Fruit fly (Drosophila melanogaster): ENCODE data around the gene CG17127.

CG17127 gene

dm6 chr2L:10770568-10770967 lies at the start of gene CG17127:
Gene CG17127, plus strand, starts transcription at chr2L:10770868.
- TF ChIP-seq Hr83 (GFP tag; optimal IDR thresholded peaks at IDR 0.05; ENCODE audit: poor library complexity, severe bottlenecking): no peak
- no peak for TF ChIP-seq Myc (optimal IDR thresholded peaks at IDR 0.05)
- no peak for TF ChIP-seq h (GFP tag; optimal IDR thresholded peaks at IDR 0.05)
- no peak for TF ChIP-seq Mio (GFP tag; optimal IDR thresholded peaks at IDR 0.05)
- no peak for TF ChIP-seq rgr (GFP tag; optimal IDR thresholded peaks at IDR 0.05)
- no peak for TF ChIP-seq jim (GFP tag; optimal IDR thresholded peaks at IDR 0.05)
- TF ChIP-seq dl (GFP tag; optimal IDR thresholded peaks at IDR 0.05; ENCODE audit: insufficient read depth in 1 of 2, partially characterized antibody in 2 of 2): no peak
- TF ChIP-seq N (GFP tag; optimal IDR thresholded peaks at IDR 0.05): no peak

- TF ChIP-seq br (GFP tag; optimal IDR thresholded peaks at IDR 0.05): no peak
Observed at dm6 chr2L:10721535-10721934, 49.1 kb upstream of the CG17127 start.

- TF ChIP-seq GATAd (GFP tag; optimal IDR thresholded peaks at IDR 0.05): no peak
- TF ChIP-seq N (GFP tag; optimal IDR thresholded peaks at IDR 0.05): no peak
- no peak for TF ChIP-seq CG32264 (GFP tag; optimal IDR thresholded peaks at IDR 0.05)
- TF ChIP-seq lola (GFP tag; optimal IDR thresholded peaks at IDR 0.05): no peak
- TF ChIP-seq Jra (GFP tag; optimal IDR thresholded peaks at IDR 0.05): no peak
- TF ChIP-seq Abd-B (GFP tag; optimal IDR thresholded peaks at IDR 0.05): no peak
- TF ChIP-seq sage (GFP tag; optimal IDR thresholded peaks at IDR 0.05): no peak
- TF ChIP-seq foxo (GFP tag; optimal IDR thresholded peaks at IDR 0.05): no peak
- no peak for TF ChIP-seq dmrt93B (GFP tag; optimal IDR thresholded peaks at IDR 0.05)
- TF ChIP-seq rgr (GFP tag; optimal IDR thresholded peaks at IDR 0.05): no peak
- TF ChIP-seq Sp1 (GFP tag; optimal IDR thresholded peaks at IDR 0.05): no peak
- TF ChIP-seq Hr78 (GFP tag; optimal IDR thresholded peaks at IDR 0.05): no peak
- no peak for TF ChIP-seq brk (GFP tag; optimal IDR thresholded peaks at IDR 0.05)
- TF ChIP-seq Mio (GFP tag; optimal IDR thresholded peaks at IDR 0.05): no peak
- TF ChIP-seq tai (GFP tag; optimal IDR thresholded peaks at IDR 0.05): no peak
- TF ChIP-seq CG9705 (GFP tag; optimal IDR thresholded peaks at IDR 0.05): no peak
- no peak for TF ChIP-seq usp (GFP tag; optimal IDR thresholded peaks at IDR 0.05)
- no peak for TF ChIP-seq Myc (optimal IDR thresholded peaks at IDR 0.05)
- no peak for TF ChIP-seq woc (GFP tag; optimal IDR thresholded peaks at IDR 0.05)
- no peak for TF ChIP-seq jim (GFP tag; optimal IDR thresholded peaks at IDR 0.05)
Observed at dm6 chr2L:10723903-10724302, 46.8 kb upstream of the CG17127 start, which contains the start of gene CG6431. Gene CG6431, plus strand, starts transcription at chr2L:10724203.

- TF ChIP-seq fru (GFP tag; optimal IDR thresholded peaks at IDR 0.05) (no peak), sage (GFP tag; optimal IDR thresholded peaks at IDR 0.05) (peak; percentile 50)
Observed at dm6 chr2L:10728751-10729150, 41.9 kb upstream of the CG17127 start, which contains the start of gene CG6443. Gene CG6443, plus strand, starts transcription at chr2L:10728978.

- no peak for TF ChIP-seq rgr (GFP tag; optimal IDR thresholded peaks at IDR 0.05)
- no peak for TF ChIP-seq dmrt93B (GFP tag; optimal IDR thresholded peaks at IDR 0.05)
- no peak for TF ChIP-seq CG32264 (GFP tag; optimal IDR thresholded peaks at IDR 0.05)
- no peak for TF ChIP-seq jim (GFP tag; optimal IDR thresholded peaks at IDR 0.05)
- TF ChIP-seq fru (GFP tag; optimal IDR thresholded peaks at IDR 0.05): no peak
- no peak for TF ChIP-seq Mio (GFP tag; optimal IDR thresholded peaks at IDR 0.05)
- TF ChIP-seq lola (GFP tag; optimal IDR thresholded peaks at IDR 0.05): no peak
- no peak for TF ChIP-seq GATAd (GFP tag; optimal IDR thresholded peaks at IDR 0.05)
- TF ChIP-seq Jra (GFP tag; optimal IDR thresholded peaks at IDR 0.05): no peak
- no peak for TF ChIP-seq foxo (GFP tag; optimal IDR thresholded peaks at IDR 0.05)
- TF ChIP-seq CrebA (GFP tag; optimal IDR thresholded peaks at IDR 0.05; ENCODE audit: borderline replicate concordance): no peak
- no peak for TF ChIP-seq Hr78 (GFP tag; optimal IDR thresholded peaks at IDR 0.05)
Observed at dm6 chr2L:10729955-10730354, 40.7 kb upstream of the CG17127 start, which contains the start of gene CG17118. Gene CG17118, plus strand, starts transcription at chr2L:10730255.

- TF ChIP-seq fru (GFP tag; optimal IDR thresholded peaks at IDR 0.05): peak; percentile 32
- no peak for TF ChIP-seq lola (GFP tag; optimal IDR thresholded peaks at IDR 0.05)
- TF ChIP-seq Hr78 (GFP tag; optimal IDR thresholded peaks at IDR 0.05): no peak
- TF ChIP-seq GATAd (GFP tag; optimal IDR thresholded peaks at IDR 0.05): peak; percentile 15
- TF ChIP-seq sv (GFP tag; optimal IDR thresholded peaks at IDR 0.05): no peak
- TF ChIP-seq OdsH (GFP tag; optimal IDR thresholded peaks at IDR 0.05): peak; percentile 37
- no peak for TF ChIP-seq N (GFP tag; optimal IDR thresholded peaks at IDR 0.05)
- no peak for TF ChIP-seq Dfd (GFP tag; optimal IDR thresholded peaks at IDR 0.05)
- TF ChIP-seq CG32264 (GFP tag; optimal IDR thresholded peaks at IDR 0.05): no peak
- TF ChIP-seq CG9705 (GFP tag; optimal IDR thresholded peaks at IDR 0.05): peak; percentile 30
- TF ChIP-seq h (GFP tag; optimal IDR thresholded peaks at IDR 0.05): peak; percentile 65
- no peak for TF ChIP-seq dl (GFP tag; optimal IDR thresholded peaks at IDR 0.05; ENCODE audit: insufficient read depth in 1 of 2, partially characterized antibody in 2 of 2)
- no peak for TF ChIP-seq Sp1 (GFP tag; optimal IDR thresholded peaks at IDR 0.05)
- no peak for TF ChIP-seq Hr83 (GFP tag; optimal IDR thresholded peaks at IDR 0.05; ENCODE audit: poor library complexity, severe bottlenecking)
- no peak for TF ChIP-seq Mio (GFP tag; optimal IDR thresholded peaks at IDR 0.05)
- no peak for TF ChIP-seq Rel (GFP tag; optimal IDR thresholded peaks at IDR 0.05)
- TF ChIP-seq Rel (tag; optimal IDR thresholded peaks at IDR 0.05): peak; percentile 75
- peak; percentile 30 for TF ChIP-seq psq (GFP tag; optimal IDR thresholded peaks at IDR 0.05)
- TF ChIP-seq foxo (GFP tag; optimal IDR thresholded peaks at IDR 0.05): no peak
- no peak for TF ChIP-seq Abd-B (GFP tag; optimal IDR thresholded peaks at IDR 0.05)
- no peak for TF ChIP-seq Myc (optimal IDR thresholded peaks at IDR 0.05)
- no peak for TF ChIP-seq Dif (GFP tag; optimal IDR thresholded peaks at IDR 0.05; ENCODE audit: partially characterized antibody)
- TF ChIP-seq ey (GFP tag; optimal IDR thresholded peaks at IDR 0.05): peak; percentile 55
- TF ChIP-seq tai (GFP tag; optimal IDR thresholded peaks at IDR 0.05): no peak
- no peak for TF ChIP-seq brk (GFP tag; optimal IDR thresholded peaks at IDR 0.05)
- no peak for TF ChIP-seq rgr (GFP tag; optimal IDR thresholded peaks at IDR 0.05)
- peak; percentile 21 for TF ChIP-seq br (GFP tag; optimal IDR thresholded peaks at IDR 0.05)
- TF ChIP-seq HLH106 (tag; optimal IDR thresholded peaks at IDR 0.05): peak; percentile 58
- TF ChIP-seq jim (GFP tag; optimal IDR thresholded peaks at IDR 0.05): no peak
Observed at dm6 chr2L:10732343-10732808, 38.3 kb upstream of the CG17127 start, which contains the start of the genes EMC3 and Dpy-30L1. Gene EMC3, minus strand, starts transcription at chr2L:10732423. Gene Dpy-30L1, plus strand, starts transcription at chr2L:10732653.
